Worm (Caenorhabditis elegans) whole organism, young adult: ENCODE data around the gene aps-2.

Experiments
- B0035.1 ChIP-seq: sonication (generic microtip); optimal IDR thresholded peaks from 2 replicates; lab custom pipeline; 2016; ENCODE audit warnings: missing genetic modification characterization, mild to moderate bottlenecking, missing compliant biosample characterization, missing genotype, missing genetic modification reagents
- B0336.3 ChIP-seq: fragments of 200-800 bp; sonication (Bioruptor generic); IDR thresholded peaks from 2 replicates; pipeline ENCODE4 v1.3.6; 2022; ENCODE audit warnings: missing genetic modification characterization, missing compliant biosample characterization
- D2030.7 ChIP-seq: fragments of 200-800 bp; sonication (Bioruptor generic); IDR thresholded peaks from 2 replicates; pipeline ENCODE4 v1.3.6; 2022; ENCODE audit warnings: missing genetic modification reagents, missing genetic modification characterization, missing compliant biosample characterization
- F10E7.11 ChIP-seq: sonication (generic microtip); optimal IDR thresholded peaks from 2 replicates; lab custom pipeline; 2017; ENCODE audit warnings: mild to moderate bottlenecking, missing genetic modification characterization, moderate library complexity, missing compliant biosample characterization
- F57A8.1 ChIP-seq: fragments of 200-800 bp; sonication (Bioruptor generic); optimal IDR thresholded peaks from 2 replicates; lab custom pipeline; 2018; ENCODE audit warnings: mild to moderate bottlenecking, missing genetic modification characterization, moderate library complexity, missing compliant biosample characterization
- Y53G8AR.9 ChIP-seq: fragments of 200-800 bp; sonication (Bioruptor generic); conservative IDR thresholded peaks from 2 replicates; pipeline ENCODE4 v1.3.6; 2022; ENCODE audit warnings: missing genetic modification reagents, missing genetic modification characterization, missing compliant biosample characterization
- ZK185.1 ChIP-seq: sonication (generic microtip); optimal IDR thresholded peaks from 2 replicates; lab custom pipeline; 2016; ENCODE audit warnings: mild to moderate bottlenecking, missing genetic modification characterization, missing compliant biosample characterization; ENCODE audit not compliant: poor library complexity, severe bottlenecking
- akir-1 ChIP-seq: fragments of 200-800 bp; sonication (Bioruptor generic); optimal IDR thresholded peaks from 2 replicates; lab custom pipeline; 2018; ENCODE audit warnings: mild to moderate bottlenecking, missing genetic modification characterization, moderate library complexity, missing compliant biosample characterization
- ama-1 ChIP-seq, 3 experiments: fragments of 150-350 bp in 1 of 3; sonication (generic microtip) in 2 of 3; optimal IDR thresholded peaks; 2 replicates each; lab custom pipeline; 2014 to 2018; ENCODE audit warnings: missing biosample characterization in 2 of 3, missing genetic modification characterization in 2 of 3, missing genetic modification reagents in 2 of 3
- aptf-2 ChIP-seq: fragments of 200-800 bp; sonication (Bioruptor generic); conservative IDR thresholded peaks from 2 replicates; pipeline ENCODE4 v1.3.6; 2022; ENCODE audit warnings: missing genetic modification reagents, missing genetic modification characterization, missing compliant biosample characterization
- athp-1 ChIP-seq: sonication (generic microtip); optimal IDR thresholded peaks from 2 replicates; lab custom pipeline; 2017; ENCODE audit warnings: mild to moderate bottlenecking, missing genetic modification characterization, missing compliant biosample characterization
- attf-3 ChIP-seq: fragments of 200-800 bp; sonication (Bioruptor generic); conservative IDR thresholded peaks from 2 replicates; pipeline ENCODE4 v1.3.6; 2022; ENCODE audit warnings: missing genetic modification reagents, missing genetic modification characterization, missing compliant biosample characterization
- ccch-3 ChIP-seq: fragments of 200-800 bp; sonication (Bioruptor generic); optimal IDR thresholded peaks from 2 replicates; lab custom pipeline; 2018; ENCODE audit warnings: mild to moderate bottlenecking, missing genetic modification characterization, missing compliant biosample characterization
- cebp-1 ChIP-seq, 2 experiments: fragments of 200-800 bp in 1 of 2; sonication (Bioruptor generic) in 1 of 2; sonication (generic microtip) in 1 of 2; IDR thresholded peaks in 1 of 2; optimal IDR thresholded peaks in 1 of 2; 2 replicates each; pipeline versions ENCODE4 v1.3.6 to Lab custom; 2017 to 2022; ENCODE audit warnings: missing compliant biosample characterization in 2 of 2, missing genetic modification characterization in 2 of 2, mild to moderate bottlenecking in 1 of 2, missing genetic modification reagents in 1 of 2, moderate library complexity in 1 of 2
- cebp-2 ChIP-seq: fragments of 200-800 bp; sonication (Bioruptor generic); IDR thresholded peaks from 2 replicates; pipeline ENCODE4 v1.3.6; 2022; ENCODE audit warnings: missing genetic modification characterization, missing compliant biosample characterization
- ceh-58 ChIP-seq: fragments of 200-800 bp; sonication (Bioruptor generic); IDR thresholded peaks from 2 replicates; pipeline ENCODE4 v1.3.6; 2022; ENCODE audit warnings: missing genetic modification characterization, missing compliant biosample characterization
- ceh-79 ChIP-seq: sonication (generic microtip); optimal IDR thresholded peaks from 2 replicates; lab custom pipeline; 2017; ENCODE audit warnings: mild to moderate bottlenecking, missing genetic modification characterization, missing compliant biosample characterization
- dpl-1 ChIP-seq: fragments of 150-350 bp; optimal IDR thresholded peaks from 2 replicates; lab custom pipeline; 2014; ENCODE audit warnings: missing biosample characterization, missing genetic modification reagents, missing genetic modification characterization
- ets-4 ChIP-seq: fragments of 200-800 bp; sonication (Bioruptor generic); optimal IDR thresholded peaks from 2 replicates; lab custom pipeline; 2018; ENCODE audit warnings: mild to moderate bottlenecking, missing genetic modification characterization, missing compliant biosample characterization
- fkh-3 ChIP-seq: sonication (generic microtip); optimal IDR thresholded peaks from 2 replicates; lab custom pipeline; 2016; ENCODE audit warnings: mild to moderate bottlenecking, missing genetic modification characterization, missing compliant biosample characterization
- hmg-20 ChIP-seq: fragments of 200-800 bp; sonication (Bioruptor generic); IDR thresholded peaks from 2 replicates; pipeline ENCODE4 v1.3.6; 2022; ENCODE audit warnings: missing genetic modification reagents, missing genetic modification characterization, missing compliant biosample characterization
- hrde-1 ChIP-seq: sonication (generic microtip); optimal IDR thresholded peaks from 2 replicates; lab custom pipeline; 2016; ENCODE audit warnings: missing genetic modification characterization, mild to moderate bottlenecking, missing compliant biosample characterization, moderate library complexity, missing genotype, missing genetic modification reagents, borderline replicate concordance
- hsf-1 ChIP-seq: fragments of 200-800 bp; sonication (Bioruptor generic); IDR thresholded peaks from 2 replicates; pipeline ENCODE4 v1.3.6; 2022; ENCODE audit warnings: missing genetic modification reagents, missing genetic modification characterization, missing compliant biosample characterization
- lag-1 ChIP-seq: fragments of 200-800 bp; sonication (Bioruptor generic); IDR thresholded peaks from 2 replicates; pipeline ENCODE4 v1.3.6; 2022; ENCODE audit warnings: missing genetic modification reagents, missing genetic modification characterization, missing compliant biosample characterization
- let-607 ChIP-seq, 2 experiments: fragments of 200-800 bp in 1 of 2; sonication (Bioruptor generic) in 1 of 2; sonication (generic microtip) in 1 of 2; optimal IDR thresholded peaks; 2 replicates each; lab custom pipeline; 2016 to 2018; ENCODE audit warnings: mild to moderate bottlenecking in 2 of 2, missing compliant biosample characterization in 2 of 2, missing genetic modification characterization in 2 of 2, moderate library complexity in 2 of 2, missing genotype in 1 of 2
- lin-40 ChIP-seq: sonication (generic microtip); optimal IDR thresholded peaks from 2 replicates; lab custom pipeline; 2016; ENCODE audit warnings: missing genetic modification characterization, mild to moderate bottlenecking, missing compliant biosample characterization, missing genotype, missing genetic modification reagents
- lin-54 ChIP-seq: fragments of 200-800 bp; sonication (Bioruptor generic); optimal IDR thresholded peaks from 2 replicates; lab custom pipeline; 2018; ENCODE audit warnings: mild to moderate bottlenecking, missing genetic modification characterization, missing compliant biosample characterization
- lsl-1 ChIP-seq: fragments of 200-800 bp; sonication (Bioruptor generic); optimal IDR thresholded peaks from 2 replicates; lab custom pipeline; 2018; ENCODE audit warnings: mild to moderate bottlenecking, missing genetic modification characterization, moderate library complexity, missing compliant biosample characterization
- madf-10 ChIP-seq: sonication (generic microtip); optimal IDR thresholded peaks from 2 replicates; lab custom pipeline; 2016; ENCODE audit warnings: mild to moderate bottlenecking, missing genetic modification characterization, missing compliant biosample characterization
- madf-3 ChIP-seq: fragments of 200-800 bp; sonication (Bioruptor generic); IDR thresholded peaks from 2 replicates; pipeline ENCODE4 v1.3.6; 2022; ENCODE audit warnings: missing genetic modification reagents, missing genetic modification characterization, missing compliant biosample characterization
- mcd-1 ChIP-seq: fragments of 200-800 bp; sonication (Bioruptor generic); IDR thresholded peaks from 2 replicates; pipeline ENCODE4 v1.3.6; 2022; ENCODE audit warnings: missing genetic modification reagents, missing genetic modification characterization, missing compliant biosample characterization
- mxl-1 ChIP-seq: sonication (generic microtip); optimal IDR thresholded peaks from 2 replicates; lab custom pipeline; 2016; ENCODE audit warnings: missing genetic modification characterization, missing compliant biosample characterization
- nfya-1 ChIP-seq: sonication (generic microtip); optimal IDR thresholded peaks from 2 replicates; lab custom pipeline; 2017; ENCODE audit warnings: antibody characterized with exemption, missing compliant biosample characterization, missing genetic modification characterization, borderline replicate concordance; ENCODE audit not compliant: insufficient read depth
- rcor-1 ChIP-seq: fragments of 200-800 bp; sonication (Bioruptor generic); IDR thresholded peaks from 2 replicates; pipeline ENCODE4 v1.3.6; 2022; ENCODE audit warnings: missing genetic modification reagents, missing genetic modification characterization, missing compliant biosample characterization
- rec-8 ChIP-seq, 2 experiments: sonication (generic microtip); optimal IDR thresholded peaks; 2 replicates each; lab custom pipeline; 2016; ENCODE audit warnings: mild to moderate bottlenecking in 2 of 2, missing genetic modification characterization in 2 of 2, missing genetic modification reagents in 2 of 2, missing genotype in 2 of 2, missing biosample characterization in 1 of 2, missing compliant biosample characterization in 1 of 2, moderate library complexity in 1 of 2
- sea-2 ChIP-seq: fragments of 200-800 bp; sonication (Bioruptor generic); IDR thresholded peaks from 2 replicates; pipeline ENCODE4 v1.3.6; 2022; ENCODE audit warnings: missing genetic modification characterization, missing compliant biosample characterization
- snpc-1.1 ChIP-seq: sonication (generic microtip); optimal IDR thresholded peaks from 2 replicates; lab custom pipeline; 2017; ENCODE audit warnings: missing genetic modification characterization, mild to moderate bottlenecking, missing compliant biosample characterization, antibody characterized with exemption, moderate library complexity, missing genotype, missing genetic modification reagents; ENCODE audit not compliant: insufficient read depth
- somi-1 ChIP-seq: fragments of 200-800 bp; sonication (Bioruptor generic); optimal IDR thresholded peaks from 2 replicates; lab custom pipeline; 2018; ENCODE audit warnings: mild to moderate bottlenecking, missing genetic modification characterization, missing compliant biosample characterization
- sptf-2 ChIP-seq: fragments of 200-800 bp; sonication (Bioruptor generic); optimal IDR thresholded peaks from 2 replicates; lab custom pipeline; 2018; ENCODE audit warnings: mild to moderate bottlenecking, missing genetic modification characterization, missing compliant biosample characterization
- tbx-9 ChIP-seq: sonication (generic microtip); optimal IDR thresholded peaks from 2 replicates; lab custom pipeline; 2016; ENCODE audit warnings: borderline replicate concordance, missing genetic modification characterization, inconsistent platforms, missing compliant biosample characterization
- tlf-1 ChIP-seq: fragments of 200-800 bp; sonication (Bioruptor generic); optimal IDR thresholded peaks from 2 replicates; lab custom pipeline; 2018; ENCODE audit warnings: mild to moderate bottlenecking, missing genetic modification characterization, missing compliant biosample characterization
- zfh-2 ChIP-seq: fragments of 200-800 bp; sonication (Bioruptor generic); conservative IDR thresholded peaks from 2 replicates; pipeline ENCODE4 v1.3.6; 2022; ENCODE audit warnings: missing genetic modification reagents, missing genetic modification characterization, missing compliant biosample characterization
- ztf-18 ChIP-seq: sonication (generic microtip); optimal IDR thresholded peaks from 2 replicates; lab custom pipeline; 2016; ENCODE audit warnings: missing genotype, mild to moderate bottlenecking, missing genetic modification characterization, missing compliant biosample characterization
- ztf-22 ChIP-seq: fragments of 200-800 bp; sonication (Bioruptor generic); optimal IDR thresholded peaks from 2 replicates; lab custom pipeline; 2018; ENCODE audit warnings: mild to moderate bottlenecking, missing genetic modification characterization, moderate library complexity, missing compliant biosample characterization
- ztf-25 ChIP-seq: fragments of 200-800 bp; sonication (Bioruptor generic); IDR thresholded peaks from 2 replicates; pipeline ENCODE4 v1.3.6; 2022; ENCODE audit warnings: missing genetic modification reagents, missing genetic modification characterization, missing compliant biosample characterization
- ztf-6 ChIP-seq: fragments of 200-800 bp; sonication (Bioruptor generic); IDR thresholded peaks from 2 replicates; pipeline ENCODE4 v1.3.6; 2022; ENCODE audit warnings: missing genetic modification reagents, missing genetic modification characterization, missing compliant biosample characterization

The aps-2 gene

ce11 chrX:4410280-4410911 is 47.7 kb upstream of the aps-2 start (continued):
- TF ChIP-seq lin-54 (GFP tag; lab: Kevin White, UChicago) (peak; percentile 15), snpc-1.1 (tag; lab: Kevin White, UChicago) (peak; percentile 60), ztf-22 (no peak), mxl-1 (tag; lab: Kevin White, UChicago) (peak; percentile 50), sea-2 (GFP tag; lab: Robert Waterston, UW) (no peak), F10E7.11 (tag; lab: Kevin White, UChicago) (no peak), dpl-1 (GFP tag; lab: Kevin White, UChicago) (no peak), ceh-79 (no peak), athp-1 (tag; lab: Kevin White, UChicago) (no peak), D2030.7 (GFP tag; lab: Robert Waterston, UW) (peak; percentile 80), fkh-3 (no peak), Y53G8AR.9 (GFP tag; lab: Robert Waterston, UW) (no peak), ccch-3 (GFP tag; lab: Kevin White, UChicago) (no peak), ceh-58 (GFP tag; lab: Robert Waterston, UW) (no peak), lag-1 (GFP tag; lab: Robert Waterston, UW) (no peak), ztf-18 (tag; lab: Kevin White, UChicago) (peak; percentile 45), hsf-1 (peak; percentile 53; the same call in 1 of the 2 replicates), attf-3 (GFP tag; lab: Robert Waterston, UW) (no peak), cebp-1 (GFP tag; IDR thresholded peaks at IDR 0.05; lab: Robert Waterston, UW) (no peak), cebp-1 (tag; optimal IDR thresholded peaks at IDR 0.05; lab: Kevin White, UChicago) (no peak), ets-4 (no peak), nfya-1 (no peak), B0035.1 (no peak), ZK185.1 (peak; percentile 4), ztf-6 (GFP tag; lab: Robert Waterston, UW) (no peak), B0336.3 (GFP tag; lab: Robert Waterston, UW) (no peak), mcd-1 (GFP tag; lab: Robert Waterston, UW) (no peak), hrde-1 (tag; lab: Kevin White, UChicago) (no peak), hmg-20 (GFP tag; lab: Robert Waterston, UW) (no peak), sptf-2 (no peak), F57A8.1 (GFP tag; lab: Kevin White, UChicago) (no peak), lin-40 (tag; lab: Kevin White, UChicago) (no peak), cebp-2 (GFP tag; lab: Robert Waterston, UW) (no peak), madf-3 (GFP tag; lab: Robert Waterston, UW) (no peak), rec-8 (tag; optimal IDR thresholded peaks at IDR 0.05; lab: Kevin White, UChicago) (peak in 1 of 2 experiments; percentile 6), akir-1 (no peak), rcor-1 (GFP tag; lab: Robert Waterston, UW) (0 out of 2 replicates have a peak, but pooled peaks have one; percentile 16), tlf-1 (GFP tag; lab: Kevin White, UChicago) (no peak), somi-1 (GFP tag; lab: Kevin White, UChicago) (no peak), madf-10 (tag; lab: Kevin White, UChicago) (peak; percentile 24), aptf-2 (GFP tag; lab: Robert Waterston, UW) (no peak), ama-1 (optimal IDR thresholded peaks at IDR 0.05; lab: Kevin White, UChicago) (no peak), ama-1 (GFP tag; optimal IDR thresholded peaks at IDR 0.05; lab: Kevin White, UChicago) (peak in 1 of 2 experiments; percentile 31), zfh-2 (no peak), let-607 (tag; optimal IDR thresholded peaks at IDR 0.05; lab: Kevin White, UChicago) (no peak), lsl-1 (GFP tag; lab: Kevin White, UChicago) (no peak), tbx-9 (tag; lab: Kevin White, UChicago) (no peak), ztf-25 (GFP tag; lab: Robert Waterston, UW) (0 out of 2 replicates have a peak, but pooled peaks have one; percentile 62)
